Fruit fly (Drosophila melanogaster): Measurements from ENCODE around the gene Rsph1.
"Not testable (repeated sequence)": the region's sequence is repeated elsewhere in the genome, so short reads cannot be mapped to it uniquely, and the experiment has no call there.

Rsph1 gene

dm6 chr2L:13176701-13177249 is 6.5 kb upstream of the Rsph1 start, which contains the start of the genes Sfmbt and CG5439:
Sfmbt (minus strand) TSS chr2L:13176785.
CG5439 (plus strand) TSS chr2L:13177150.
- TF ChIP-seq CG8478 (optimal IDR thresholded peaks at IDR 0.05) (no peak), CTCF (optimal IDR thresholded peaks at IDR 0.05) (peak in 1 of 2 experiments; percentile 9)

dm6 chr2L:13179095-13179494 is 4.2 kb upstream of the Rsph1 start, which contains the start of gene Alg7:
Alg7 (plus strand) TSS chr2L:13179247.
- TF ChIP-seq CTCF (optimal IDR thresholded peaks at IDR 0.05) (no peak), CG8478 (optimal IDR thresholded peaks at IDR 0.05) (no peak)

dm6 chr2L:13182415-13182814 is 835 bp upstream of the Rsph1 start, which contains the start of gene Mgat3:
Mgat3 (minus strand) TSS chr2L:13182596.
- TF ChIP-seq CG8478 (optimal IDR thresholded peaks at IDR 0.05), result no peak
- TF ChIP-seq CTCF (optimal IDR thresholded peaks at IDR 0.05), result no peak

- TF ChIP-seq CG8478 (optimal IDR thresholded peaks at IDR 0.05) (no peak), CTCF (optimal IDR thresholded peaks at IDR 0.05) (no peak)
These were observed 7.3 kb downstream of the Rsph1 start for dm6 chr2L:13190534-13190933.

dm6 chr2L:13191052-13191678 is 7.9 kb downstream of the Rsph1 start:
- TF ChIP-seq CG8478 (optimal IDR thresholded peaks at IDR 0.05) (no peak), CTCF (optimal IDR thresholded peaks at IDR 0.05) (no peak)

- no peak for TF ChIP-seq CTCF (optimal IDR thresholded peaks at IDR 0.05)
- no peak for TF ChIP-seq CG8478 (optimal IDR thresholded peaks at IDR 0.05)
These were observed 8.6 kb downstream of the Rsph1 start, which contains the start of the genes CG16974 and Edem2 for dm6 chr2L:13191894-13192293. CG16974 (minus strand) TSS chr2L:13191979. Edem2 (plus strand) TSS chr2L:13192201.

dm6 chr2L:13195822-13196221 is 12.6 kb downstream of the Rsph1 start:
- TF ChIP-seq CG8478 (optimal IDR thresholded peaks at IDR 0.05) (no peak), CTCF (optimal IDR thresholded peaks at IDR 0.05) (no peak)

dm6 chr2L:13202960-13203436 is 19.7 kb downstream of the Rsph1 start, which contains the start of gene CG16972:
CG16972 (minus strand) TSS chr2L:13203295.
- TF ChIP-seq CTCF (optimal IDR thresholded peaks at IDR 0.05), result no peak

- TF ChIP-seq CG8478 (optimal IDR thresholded peaks at IDR 0.05) (no peak), CTCF (optimal IDR thresholded peaks at IDR 0.05) (no peak)
These were observed 20.3 kb downstream of the Rsph1 start, which contains the start of gene Pect for dm6 chr2L:13203437-13204137. Pect (plus strand) TSS chr2L:13203762.

dm6 chr2L:13204151-13204550 is 20.9 kb downstream of the Rsph1 start:
- TF ChIP-seq CTCF (optimal IDR thresholded peaks at IDR 0.05) (no peak), CG8478 (optimal IDR thresholded peaks at IDR 0.05) (no peak)

- no peak for TF ChIP-seq CTCF (optimal IDR thresholded peaks at IDR 0.05)
- no peak for TF ChIP-seq CG8478 (optimal IDR thresholded peaks at IDR 0.05)
These were observed 22.0 kb downstream of the Rsph1 start for dm6 chr2L:13205256-13205655.

dm6 chr2L:13206077-13206668 is 22.9 kb downstream of the Rsph1 start:
- TF ChIP-seq CTCF (optimal IDR thresholded peaks at IDR 0.05), result no peak
- TF ChIP-seq CG8478 (optimal IDR thresholded peaks at IDR 0.05), result no peak

dm6 chr2L:13206857-13207463 is 23.7 kb downstream of the Rsph1 start:
- no peak for TF ChIP-seq CTCF (optimal IDR thresholded peaks at IDR 0.05)
- no peak for TF ChIP-seq CG8478 (optimal IDR thresholded peaks at IDR 0.05)

- not testable (repeated sequence) for TF ChIP-seq CG8478, CTCF (optimal IDR thresholded peaks at IDR 0.05)
These were observed 28.6 kb downstream of the Rsph1 start, which contains the start of gene CG15482 for dm6 chr2L:13211764-13212265. CG15482 (minus strand) TSS chr2L:13211814.
